Fruit fly (Drosophila melanogaster) whole organism, embryonic: ENCODE results near the gene TotA.
A peak's percentile ranks its signal among the peaks of the same experiment; 100 is the strongest.

Source experiments
- Adf1 ChIP-seq: fragments of 200-800 bp; sonication (Bioruptor generic); IDR thresholded peaks from 2 replicates; pipeline ENCODE4 v1.3.6; 2022; ENCODE audit warnings: missing biosample characterization, missing genetic modification characterization
- Atf-2 ChIP-seq: fragments of 200-800 bp; sonication (Bioruptor generic); optimal IDR thresholded peaks from 2 replicates; lab custom pipeline; 2016; ENCODE audit warnings: missing biosample characterization, missing genetic modification characterization
- B-H2 ChIP-seq: fragments of 200-800 bp; sonication (Bioruptor generic); optimal IDR thresholded peaks from 2 replicates; lab custom pipeline; 2018; ENCODE audit warnings: missing biosample characterization, mild to moderate bottlenecking, missing genetic modification characterization
- Bdp1 ChIP-seq: fragments of 200-800 bp; sonication (Bioruptor generic); optimal IDR thresholded peaks from 3 replicates; lab custom pipeline; 2016; ENCODE audit warnings: missing biosample characterization, missing genetic modification characterization
- CG10431 ChIP-seq: fragments of 200-800 bp; sonication (Bioruptor generic); optimal IDR thresholded peaks from 3 replicates; lab custom pipeline; 2018; ENCODE audit warnings: missing biosample characterization, mild to moderate bottlenecking, missing genetic modification characterization
- CG1233 ChIP-seq: fragments of 200-800 bp; sonication (Bioruptor generic); optimal IDR thresholded peaks from 4 replicates; lab custom pipeline; 2018; ENCODE audit warnings: missing biosample characterization, mild to moderate bottlenecking, missing genetic modification characterization
- CG2199 ChIP-seq: fragments of 200-800 bp; sonication (Bioruptor generic); IDR thresholded peaks from 3 replicates; pipeline ENCODE4 v1.3.6; 2022; ENCODE audit warnings: missing biosample characterization, missing genetic modification characterization
- CG31224 ChIP-seq: fragments of 200-800 bp; sonication (Bioruptor generic); IDR thresholded peaks from 2 replicates; pipeline ENCODE4 v1.3.6; 2022; ENCODE audit warnings: missing biosample characterization, missing genetic modification characterization
- CG3281 ChIP-seq: fragments of 200-800 bp; sonication (Bioruptor generic); optimal IDR thresholded peaks from 3 replicates; lab custom pipeline; 2017; ENCODE audit warnings: missing biosample characterization, mild to moderate bottlenecking, missing genetic modification characterization
- CG3995 ChIP-seq: fragments of 200-800 bp; sonication (Bioruptor generic); optimal IDR thresholded peaks from 3 replicates; lab custom pipeline; 2016; ENCODE audit warnings: missing biosample characterization, missing genetic modification characterization
- CG42726 ChIP-seq: fragments of 200-800 bp; sonication (Bioruptor generic); IDR thresholded peaks from 2 replicates; pipeline ENCODE4 v1.3.6; 2022; ENCODE audit warnings: missing biosample characterization, missing genetic modification characterization; ENCODE audit not compliant: partially characterized antibody
- CG4730 ChIP-seq: fragments of 200-800 bp; sonication (Bioruptor generic); IDR thresholded peaks from 2 replicates; pipeline ENCODE4 v1.3.6; 2022; ENCODE audit warnings: missing biosample characterization, missing genetic modification characterization
- CG5245 ChIP-seq: fragments of 200-800 bp; sonication (Bioruptor generic); optimal IDR thresholded peaks from 3 replicates; lab custom pipeline; 2016; ENCODE audit warnings: missing biosample characterization, missing genetic modification characterization
- CG6254 ChIP-seq: fragments of 200-800 bp; sonication (Bioruptor generic); optimal IDR thresholded peaks from 3 replicates; lab custom pipeline; 2017; ENCODE audit warnings: mild to moderate bottlenecking, missing biosample characterization, missing genetic modification reagents, missing genetic modification characterization
- CG6272 ChIP-seq: fragments of 200-800 bp; sonication (Bioruptor generic); IDR thresholded peaks from 2 replicates; pipeline ENCODE4 v1.3.6; 2022; ENCODE audit warnings: missing biosample characterization, missing genetic modification characterization
- CG6791 ChIP-seq: fragments of 200-800 bp; sonication (Bioruptor generic); IDR thresholded peaks from 3 replicates; pipeline ENCODE4 v1.3.6; 2022; ENCODE audit warnings: missing biosample characterization, missing genetic modification characterization; ENCODE audit not compliant: partially characterized antibody
- CG7357 ChIP-seq: fragments of 200-800 bp; sonication (Bioruptor generic); IDR thresholded peaks from 3 replicates; pipeline ENCODE4 v1.3.6; 2022; ENCODE audit warnings: missing biosample characterization, missing genetic modification characterization
- CG9215 ChIP-seq: fragments of 200-800 bp; sonication (Bioruptor generic); IDR thresholded peaks from 2 replicates; pipeline ENCODE4 v1.3.6; 2022; ENCODE audit warnings: missing biosample characterization, missing genetic modification characterization
- CG9609 ChIP-seq: fragments of 200-800 bp; sonication (Bioruptor generic); optimal IDR thresholded peaks from 3 replicates; lab custom pipeline; 2016; ENCODE audit warnings: missing biosample characterization, missing genetic modification characterization
- Dip2 ChIP-seq: fragments of 200-800 bp; sonication (Bioruptor generic); IDR thresholded peaks from 2 replicates; pipeline ENCODE4 v1.3.6; 2022; ENCODE audit warnings: missing biosample characterization, missing genetic modification characterization
- Doc3 ChIP-seq: fragments of 200-800 bp; sonication (Bioruptor generic); IDR thresholded peaks from 3 replicates; pipeline ENCODE4 v1.3.6; 2022; ENCODE audit warnings: missing biosample characterization, missing genetic modification characterization; ENCODE audit not compliant: partially characterized antibody
- Lpt ChIP-seq: fragments of >200 bp; optimal IDR thresholded peaks from 2 replicates; lab custom pipeline; 2018; ENCODE audit warnings: missing biosample characterization, missing genetic modification characterization
- MBD-R2 ChIP-seq: fragments of 200-800 bp; sonication (Bioruptor generic); IDR thresholded peaks from 2 replicates; pipeline ENCODE4 v1.3.6; 2022; ENCODE audit warnings: missing biosample characterization, missing genetic modification characterization
- Neu2 ChIP-seq: fragments of 200-800 bp; sonication (Bioruptor generic); optimal IDR thresholded peaks from 3 replicates; lab custom pipeline; 2016; ENCODE audit warnings: missing biosample characterization, missing genetic modification characterization, borderline replicate concordance
- NfI ChIP-seq: fragments of 200-800 bp; sonication (Bioruptor generic); optimal IDR thresholded peaks from 3 replicates; lab custom pipeline; 2018; ENCODE audit warnings: missing biosample characterization, mild to moderate bottlenecking, missing genetic modification characterization, moderate library complexity
- Oli ChIP-seq: fragments of 200-800 bp; sonication (Bioruptor generic); optimal IDR thresholded peaks from 2 replicates; lab custom pipeline; 2018; ENCODE audit warnings: missing biosample characterization, mild to moderate bottlenecking, missing genetic modification characterization, moderate library complexity
- Opbp ChIP-seq: fragments of 200-800 bp; sonication (Bioruptor generic); IDR thresholded peaks from 3 replicates; pipeline ENCODE4 v1.3.6; 2022; ENCODE audit warnings: missing biosample characterization, missing genetic modification characterization; ENCODE audit not compliant: partially characterized antibody
- Side ChIP-seq: fragments of 200-800 bp; sonication (Bioruptor generic); optimal IDR thresholded peaks from 2 replicates; lab custom pipeline; 2016; ENCODE audit warnings: missing biosample characterization, missing genetic modification characterization
- Sox100B ChIP-seq: fragments of 200-800 bp; sonication (Bioruptor generic); optimal IDR thresholded peaks from 3 replicates; lab custom pipeline; 2018; ENCODE audit warnings: missing biosample characterization, mild to moderate bottlenecking, missing genetic modification characterization
- Stat92E ChIP-seq, 3 experiments: fragments of >200 bp in 2 of 3; fragments of 200-800 bp in 1 of 3; sonication (Bioruptor generic) in 1 of 3; optimal IDR thresholded peaks; 2 replicates each; lab custom pipeline; 2017 to 2019; ENCODE audit warnings: missing biosample characterization in 3 of 3, missing genetic modification characterization in 3 of 3, mild to moderate bottlenecking in 1 of 3, moderate library complexity in 1 of 3
- Taf1 ChIP-seq: fragments of 200-800 bp; sonication (Bioruptor generic); IDR thresholded peaks from 2 replicates; pipeline ENCODE4 v1.3.6; 2022; ENCODE audit warnings: missing biosample characterization, missing genetic modification characterization
- Trl ChIP-seq, 3 experiments: fragments of >200 bp in 2 of 3; fragments of 200-800 bp in 1 of 3; sonication (Bioruptor generic) in 1 of 3; optimal IDR thresholded peaks; 2 replicates in 1 of 3; 3 replicates in 2 of 3; lab custom pipeline; 2016 to 2017; ENCODE audit warnings: missing biosample characterization in 1 of 3, missing genetic modification characterization in 1 of 3
- Xrp1 ChIP-seq: fragments of 200-800 bp; sonication (Bioruptor generic); IDR thresholded peaks from 2 replicates; pipeline ENCODE4 v1.3.6; 2022; ENCODE audit warnings: missing biosample characterization, missing genetic modification characterization
- ac ChIP-seq: fragments of 200-800 bp; sonication (Bioruptor generic); optimal IDR thresholded peaks from 3 replicates; lab custom pipeline; 2017; ENCODE audit warnings: missing biosample characterization, mild to moderate bottlenecking, missing genetic modification characterization
- ato ChIP-seq: fragments of 200-800 bp; sonication (Bioruptor generic); IDR thresholded peaks from 2 replicates; pipeline ENCODE4 v1.3.6; 2022; ENCODE audit warnings: missing biosample characterization, missing genetic modification characterization; ENCODE audit not compliant: partially characterized antibody
- ci ChIP-seq: fragments of 200-800 bp; sonication (Bioruptor generic); IDR thresholded peaks from 3 replicates; pipeline ENCODE4 v1.3.6; 2022; ENCODE audit warnings: missing biosample characterization, missing genetic modification characterization
- exex ChIP-seq: fragments of 200-800 bp; sonication (Bioruptor generic); optimal IDR thresholded peaks from 4 replicates; lab custom pipeline; 2018; ENCODE audit warnings: missing biosample characterization, mild to moderate bottlenecking, missing genetic modification characterization, moderate library complexity
- eyg ChIP-seq: fragments of 200-800 bp; sonication (Bioruptor generic); optimal IDR thresholded peaks from 3 replicates; lab custom pipeline; 2016; ENCODE audit warnings: missing biosample characterization, missing genetic modification characterization
- ken ChIP-seq: fragments of 200-800 bp; sonication (Bioruptor generic); IDR thresholded peaks from 3 replicates; pipeline ENCODE4 v1.3.6; 2022; ENCODE audit warnings: missing biosample characterization, missing genetic modification characterization
- nau ChIP-seq: fragments of 200-800 bp; sonication (Bioruptor generic); optimal IDR thresholded peaks from 3 replicates; lab custom pipeline; 2017; ENCODE audit warnings: missing biosample characterization, mild to moderate bottlenecking, missing genetic modification characterization, missing genetic modification reagents
- org-1 ChIP-seq: fragments of 200-800 bp; sonication (Bioruptor generic); optimal IDR thresholded peaks from 2 replicates; lab custom pipeline; 2017; ENCODE audit warnings: missing biosample characterization, missing genetic modification characterization
- pan ChIP-seq, 4 experiments: fragments of >200 bp in 3 of 4; fragments of 200-800 bp in 1 of 4; sonication (Bioruptor generic) in 1 of 4; optimal IDR thresholded peaks in 3 of 4; IDR thresholded peaks in 1 of 4; 2 replicates each; pipeline versions ENCODE4 v1.3.6 to Lab custom; 2017 to 2022; ENCODE audit warnings: missing biosample characterization in 2 of 4, missing genetic modification characterization in 2 of 4, mixed read lengths in 1 of 4
- rib ChIP-seq: fragments of 200-800 bp; sonication (Bioruptor generic); IDR thresholded peaks from 2 replicates; pipeline ENCODE4 v1.3.6; 2022; ENCODE audit warnings: missing biosample characterization, missing genetic modification characterization
- sd ChIP-seq: fragments of 200-800 bp; sonication (Bioruptor generic); optimal IDR thresholded peaks from 3 replicates; lab custom pipeline; 2018; ENCODE audit warnings: missing biosample characterization, mild to moderate bottlenecking, missing genetic modification characterization, moderate library complexity
- shn ChIP-seq: fragments of 200-800 bp; sonication (Bioruptor generic); optimal IDR thresholded peaks from 3 replicates; lab custom pipeline; 2016; ENCODE audit warnings: missing biosample characterization, missing genetic modification characterization
- sna ChIP-seq: fragments of 200-800 bp; sonication (Bioruptor generic); IDR thresholded peaks from 2 replicates; pipeline ENCODE4 v1.3.6; 2022; ENCODE audit warnings: missing biosample characterization, missing genetic modification characterization; ENCODE audit not compliant: partially characterized antibody
- sqz ChIP-seq: fragments of 200-800 bp; sonication (Bioruptor generic); optimal IDR thresholded peaks from 3 replicates; lab custom pipeline; 2018; ENCODE audit warnings: missing biosample characterization, mild to moderate bottlenecking, missing genetic modification characterization
- stc ChIP-seq: fragments of 200-800 bp; sonication (Bioruptor generic); IDR thresholded peaks from 2 replicates; pipeline ENCODE4 v1.3.6; 2022; ENCODE audit warnings: missing biosample characterization, missing genetic modification characterization
- tx ChIP-seq: fragments of 200-800 bp; sonication (Bioruptor generic); optimal IDR thresholded peaks from 2 replicates; lab custom pipeline; 2016; ENCODE audit warnings: missing biosample characterization, missing genetic modification characterization

The TotA gene

dm6 chr3R:20850395-20851039, 20.3 kb upstream of the TotA start, which contains the start of gene RpS30 (continued):
- TF ChIP-seq CG7357 (GFP tag; lab: Robert Waterston, UW) = no peak
- no peak for TF ChIP-seq ken (GFP tag; lab: Robert Waterston, UW)
- no peak for TF ChIP-seq shn (GFP tag; lab: Kevin White, UChicago)
- TF ChIP-seq sna = peak; percentile 91
- no peak for TF ChIP-seq Side (GFP tag; lab: Kevin White, UChicago)
- TF ChIP-seq B-H2 (GFP tag; lab: Kevin White, UChicago) = peak; percentile 65
- TF ChIP-seq tx (GFP tag; lab: Kevin White, UChicago) = no peak
- TF ChIP-seq Lpt (GFP tag; lab: Kevin White, UChicago) = no peak
- TF ChIP-seq ac (GFP tag; lab: Kevin White, UChicago) = no peak
- no peak for TF ChIP-seq Neu2 (GFP tag; lab: Kevin White, UChicago)
- TF ChIP-seq ci (GFP tag; lab: Robert Waterston, UW) = peak; percentile 42; the same call in 2 of the 3 replicates
- peak; percentile 37 for TF ChIP-seq CG3281
- no peak for TF ChIP-seq CG2199 (GFP tag; lab: Robert Waterston, UW)
- TF ChIP-seq Bdp1 (GFP tag; lab: Kevin White, UChicago) = no peak
- TF ChIP-seq eyg (GFP tag; lab: Kevin White, UChicago) = peak; percentile 36
- peak; percentile 16 for TF ChIP-seq CG1233 (GFP tag; lab: Kevin White, UChicago)
- peak; percentile 45 for TF ChIP-seq CG3995 (GFP tag; lab: Kevin White, UChicago)
- peak; percentile 52 for TF ChIP-seq NfI (GFP tag; lab: Kevin White, UChicago)
- TF ChIP-seq Taf1 (GFP tag; lab: Robert Waterston, UW) = no peak
- TF ChIP-seq Atf-2 = no peak
- TF ChIP-seq Trl (optimal IDR thresholded peaks at IDR 0.05; lab: Kevin White, UChicago) = no peak
- peak; percentile 48 for TF ChIP-seq Trl (GFP tag; optimal IDR thresholded peaks at IDR 0.05; lab: Kevin White, UChicago)
- no peak for TF ChIP-seq Adf1 (GFP tag; lab: Robert Waterston, UW)
- no peak for TF ChIP-seq sqz (GFP tag; lab: Kevin White, UChicago)
- no peak for TF ChIP-seq Stat92E (GFP tag; optimal IDR thresholded peaks at IDR 0.05; lab: Kevin White, UChicago)
- no peak for TF ChIP-seq CG31224 (GFP tag; lab: Robert Waterston, UW)
- peak; percentile 97 for TF ChIP-seq CG42726 (GFP tag; lab: Robert Waterston, UW)
- TF ChIP-seq CG6791 = peak; percentile 97
- TF ChIP-seq Dip2 (GFP tag; lab: Robert Waterston, UW) = no peak
- 0 out of 2 replicates have a peak, but pooled peaks have one; percentile 41 for TF ChIP-seq rib (GFP tag; lab: Robert Waterston, UW)
- peak; percentile 34 for TF ChIP-seq CG10431
- peak; percentile 2 for TF ChIP-seq nau (GFP tag; lab: Kevin White, UChicago)
- peak; percentile 43; the same call in 1 of the 2 replicates for TF ChIP-seq MBD-R2 (GFP tag; lab: Robert Waterston, UW)
- no peak for TF ChIP-seq org-1 (GFP tag; lab: Kevin White, UChicago)
- no peak for TF ChIP-seq sd (tag; lab: Kevin White, UChicago)
- TF ChIP-seq CG5245 (GFP tag; lab: Kevin White, UChicago) = peak; percentile 35
- TF ChIP-seq exex (tag; lab: Kevin White, UChicago) = peak; percentile 1
- peak; percentile 92 for TF ChIP-seq ato (GFP tag; lab: Robert Waterston, UW)
- TF ChIP-seq stc (GFP tag; lab: Robert Waterston, UW) = peak; percentile 45; the same call in 1 of the 2 replicates
- no peak for TF ChIP-seq CG6272 (GFP tag; lab: Robert Waterston, UW)
- no peak for TF ChIP-seq CG4730 (GFP tag; lab: Robert Waterston, UW)
- no peak for TF ChIP-seq Oli
- no peak for TF ChIP-seq CG9215 (GFP tag; lab: Robert Waterston, UW)
- no peak for TF ChIP-seq Xrp1 (GFP tag; lab: Robert Waterston, UW)
- peak; percentile 93 for TF ChIP-seq Doc3 (GFP tag; lab: Robert Waterston, UW)
- no peak for TF ChIP-seq CG6254 (GFP tag; lab: Kevin White, UChicago)
- TF ChIP-seq Opbp (GFP tag; lab: Robert Waterston, UW) = peak; percentile 98
- TF ChIP-seq pan (optimal IDR thresholded peaks at IDR 0.05; lab: Kevin White, UChicago) = no peak
- TF ChIP-seq pan (GFP tag; optimal IDR thresholded peaks at IDR 0.05 in 1 of 2, IDR thresholded peaks at IDR 0.05 in 1 of 2) = no peak
- peak; percentile 26 for TF ChIP-seq CG9609 (GFP tag; lab: Kevin White, UChicago)
- TF ChIP-seq Sox100B (GFP tag; lab: Kevin White, UChicago) = no peak
